Fruit fly (Drosophila melanogaster): ENCODE results near the gene dpr5.
A peak's percentile ranks its signal among the peaks of the same experiment; 100 is the strongest.

The dpr5 gene

dm6 chr3R:11499715-11500235 is at the start of gene dpr5:
Gene dpr5 (plus strand): TSS chr3R:11499984.
- TF ChIP-seq CG17801 (GFP tag; optimal IDR thresholded peaks at IDR 0.05; ENCODE audit: partially characterized antibody) = no peak

dm6 chr3R:11451207-11451841 is 48.5 kb upstream of the dpr5 start, which contains the start of gene sals:
Gene sals (minus strand): TSS chr3R:11451791.
- TF ChIP-seq CG17801 (GFP tag; optimal IDR thresholded peaks at IDR 0.05; ENCODE audit: partially characterized antibody) = no peak

- no peak for TF ChIP-seq CG17801 (GFP tag; optimal IDR thresholded peaks at IDR 0.05; ENCODE audit: partially characterized antibody)
Observed at dm6 chr3R:11452041-11452440, 47.7 kb upstream of the dpr5 start.

- TF ChIP-seq CG17801 (GFP tag; optimal IDR thresholded peaks at IDR 0.05; ENCODE audit: partially characterized antibody) = peak; percentile 59
Observed at dm6 chr3R:11454210-11454904, 45.4 kb upstream of the dpr5 start.

dm6 chr3R:11456539-11456938 is 43.2 kb upstream of the dpr5 start:
- TF ChIP-seq CG17801 (GFP tag; optimal IDR thresholded peaks at IDR 0.05; ENCODE audit: partially characterized antibody) = peak; percentile 71

dm6 chr3R:11457286-11457685 is 42.5 kb upstream of the dpr5 start:
- TF ChIP-seq CG17801 (GFP tag; optimal IDR thresholded peaks at IDR 0.05; ENCODE audit: partially characterized antibody) = no peak

- no peak for TF ChIP-seq CG17801 (GFP tag; optimal IDR thresholded peaks at IDR 0.05; ENCODE audit: partially characterized antibody)
Observed at dm6 chr3R:11458022-11458850, 41.5 kb upstream of the dpr5 start.

dm6 chr3R:11458851-11459175 is 41.0 kb upstream of the dpr5 start:
- TF ChIP-seq CG17801 (GFP tag; optimal IDR thresholded peaks at IDR 0.05; ENCODE audit: partially characterized antibody) = no peak

dm6 chr3R:11460502-11461358 is 39.1 kb upstream of the dpr5 start, which contains the start of gene PGRP-LB:
Gene PGRP-LB (minus strand): TSS chr3R:11460552.
- no peak for TF ChIP-seq CG17801 (GFP tag; optimal IDR thresholded peaks at IDR 0.05; ENCODE audit: partially characterized antibody)

dm6 chr3R:11467812-11468211 is 32.0 kb upstream of the dpr5 start:
- no peak for TF ChIP-seq CG17801 (GFP tag; optimal IDR thresholded peaks at IDR 0.05; ENCODE audit: partially characterized antibody)

dm6 chr3R:11469745-11470144 is 30.0 kb upstream of the dpr5 start:
- TF ChIP-seq CG17801 (GFP tag; optimal IDR thresholded peaks at IDR 0.05; ENCODE audit: partially characterized antibody) = no peak

- TF ChIP-seq CG17801 (GFP tag; optimal IDR thresholded peaks at IDR 0.05; ENCODE audit: partially characterized antibody) = no peak
Observed at dm6 chr3R:11483328-11483868, 16.4 kb upstream of the dpr5 start.

dm6 chr3R:11490269-11490668 is 9.5 kb upstream of the dpr5 start:
- TF ChIP-seq CG17801 (GFP tag; optimal IDR thresholded peaks at IDR 0.05; ENCODE audit: partially characterized antibody) = no peak

dm6 chr3R:11531893-11532292 is 32.1 kb downstream of the dpr5 start:
- TF ChIP-seq CG17801 (GFP tag; optimal IDR thresholded peaks at IDR 0.05; ENCODE audit: partially characterized antibody) = no peak
